Fruit fly (Drosophila melanogaster): ENCODE measurements around the gene CG2120.

dm6 chrX:8110984-8111383 lies 24.6 kb upstream of the CG2120 start:
- no peak for TF ChIP-seq CG1620 (GFP tag; optimal IDR thresholded peaks at IDR 0.05)
- TF ChIP-seq Hr96 (GFP tag; optimal IDR thresholded peaks at IDR 0.05) = no peak
- peak; percentile 10 for TF ChIP-seq ovo (GFP tag; optimal IDR thresholded peaks at IDR 0.05)
- no peak for TF ChIP-seq CG12768 (GFP tag; optimal IDR thresholded peaks at IDR 0.05)

Data from whole organism, adult.